Fruit fly (Drosophila melanogaster) Kc167 (cell line): Measurements from ENCODE around the gene Drp1.

ENCODE experiments used
- Myc ChIP-seq: fragments of >200 bp; optimal IDR thresholded peaks from 2 replicates; lab custom pipeline; 2017; ENCODE audit warnings: missing external identifiers
- Sin3A ChIP-seq: fragments of >200 bp; optimal IDR thresholded peaks from 2 replicates; lab custom pipeline; 2018; ENCODE audit warnings: missing external identifiers
- h ChIP-seq: fragments of >200 bp; optimal IDR thresholded peaks from 3 replicates; lab custom pipeline; 2018; ENCODE audit warnings: missing external identifiers
- insv ChIP-seq: fragments of >200 bp; optimal IDR thresholded peaks from 3 replicates; lab custom pipeline; 2018; ENCODE audit warnings: missing external identifiers
- psq ChIP-seq: fragments of >200 bp; optimal IDR thresholded peaks from 2 replicates; lab custom pipeline; 2017; ENCODE audit warnings: missing external identifiers
- ttk ChIP-seq: sonication (Bioruptor generic); optimal IDR thresholded peaks from 2 replicates; lab custom pipeline; 2017; ENCODE audit warnings: missing external identifiers

Drp1 gene

dm6 chr2L:2576565-2577360 lies 8.5 kb downstream of the Drp1 start, which contains the start of gene insv:
TSS of gene insv (minus strand) at chr2L:2576997.
- no peak for TF ChIP-seq Sin3A (lab: Kevin White, UChicago)
- no peak for TF ChIP-seq h (lab: Kevin White, UChicago)
- no peak for TF ChIP-seq Myc (lab: Kevin White, UChicago)
- no peak for TF ChIP-seq psq (lab: Kevin White, UChicago)

dm6 chr2L:2574717-2575273 lies 10.4 kb downstream of the Drp1 start, which contains the start of the genes Rad1 and Sws1:
TSS of gene Rad1 (minus strand) at chr2L:2575052.
TSS of gene Sws1 (minus strand) at chr2L:2575052.
- TF ChIP-seq h (lab: Kevin White, UChicago) (no peak), insv (no peak), psq (lab: Kevin White, UChicago) (no peak), ttk (lab: Kevin White, UChicago) (no peak), Sin3A (lab: Kevin White, UChicago) (no peak), Myc (lab: Kevin White, UChicago) (no peak)

- TF ChIP-seq insv (no peak), ttk (lab: Kevin White, UChicago) (no peak), Sin3A (lab: Kevin White, UChicago) (no peak), psq (lab: Kevin White, UChicago) (no peak), Myc (lab: Kevin White, UChicago) (no peak), h (lab: Kevin White, UChicago) (no peak)
These were observed 12.3 kb downstream of the Drp1 start, which contains the start of gene Cyp309a2 for dm6 chr2L:2572937-2573336. TSS of gene Cyp309a2 (minus strand) at chr2L:2573037.

dm6 chr2L:2564758-2565157 lies 20.5 kb downstream of the Drp1 start, which contains the start of gene Cyp309a1:
TSS of gene Cyp309a1 (minus strand) at chr2L:2564830.
- TF ChIP-seq Sin3A (lab: Kevin White, UChicago) (no peak), ttk (lab: Kevin White, UChicago) (no peak), psq (lab: Kevin White, UChicago) (no peak), insv (no peak), h (lab: Kevin White, UChicago) (no peak), Myc (lab: Kevin White, UChicago) (no peak)

- TF ChIP-seq h (lab: Kevin White, UChicago) (no peak), ttk (lab: Kevin White, UChicago) (no peak), Sin3A (lab: Kevin White, UChicago) (no peak), psq (lab: Kevin White, UChicago) (no peak), Myc (lab: Kevin White, UChicago) (no peak), insv (no peak)
These were observed 32.5 kb downstream of the Drp1 start, which contains the start of gene CG3515 for dm6 chr2L:2552725-2553124. TSS of gene CG3515 (minus strand) at chr2L:2552825.

dm6 chr2L:2542491-2542890 lies 42.7 kb downstream of the Drp1 start:
- TF ChIP-seq ttk (lab: Kevin White, UChicago) (no peak), insv (no peak), h (lab: Kevin White, UChicago) (no peak), Myc (lab: Kevin White, UChicago) (no peak), Sin3A (lab: Kevin White, UChicago) (no peak), psq (lab: Kevin White, UChicago) (no peak)
